Worm (Caenorhabditis elegans) whole organism, L2 larva: ENCODE results near the gene R04D3.3.

Experiments used
- egl-27 ChIP-seq: sonication (generic microtip); optimal IDR thresholded peaks from 3 replicates; lab custom pipeline; 2017; ENCODE audit warnings: missing biosample characterization, missing genetic modification reagents, missing genetic modification characterization
- elt-3 ChIP-seq: sonication (generic microtip); optimal IDR thresholded peaks from 2 replicates; lab custom pipeline; 2017; ENCODE audit warnings: missing biosample characterization, missing genetic modification characterization
- fos-1 ChIP-seq: fragments of 150-350 bp; optimal IDR thresholded peaks from 2 replicates; lab custom pipeline; 2014; ENCODE audit warnings: missing biosample characterization, missing genetic modification characterization
- lsy-2 ChIP-seq, 2 experiments: fragments of 150-350 bp in 1 of 2; sonication (generic microtip) in 1 of 2; optimal IDR thresholded peaks; 2 replicates each; lab custom pipeline; 2014 to 2017; ENCODE audit warnings: missing biosample characterization in 2 of 2, missing genetic modification characterization in 2 of 2
- nhr-12 ChIP-seq: fragments of 150-350 bp; optimal IDR thresholded peaks from 2 replicates; lab custom pipeline; 2014; ENCODE audit warnings: missing biosample characterization, missing genetic modification characterization
- nhr-25 ChIP-seq: fragments of 150-350 bp; sonication (generic microtip); optimal IDR thresholded peaks from 3 replicates; lab custom pipeline; 2014; ENCODE audit warnings: missing biosample characterization, missing genetic modification characterization
- unc-39 ChIP-seq: fragments of 150-350 bp; optimal IDR thresholded peaks from 2 replicates; lab custom pipeline; 2014; ENCODE audit warnings: missing biosample characterization, missing genetic modification characterization

- TF ChIP-seq egl-27 (tag; lab: Kevin White, UChicago) (no peak), unc-39 (no peak), elt-3 (tag; lab: Kevin White, UChicago) (no peak), lsy-2 (tag; optimal IDR thresholded peaks at IDR 0.05; lab: Kevin White, UChicago) (no peak), nhr-12 (tag; lab: Kevin White, UChicago) (no peak), nhr-25 (tag; lab: Kevin White, UChicago) (no peak), fos-1 (no peak)
Observed at ce11 chrX:13284618-13285017, 5.8 kb downstream of the R04D3.3 start.
